Fruit fly (Drosophila melanogaster): Measurements from ENCODE around the gene CG45075.
A peak's percentile ranks its signal among the peaks of the same experiment; 100 is the strongest.

CG45075 gene

DNA sequence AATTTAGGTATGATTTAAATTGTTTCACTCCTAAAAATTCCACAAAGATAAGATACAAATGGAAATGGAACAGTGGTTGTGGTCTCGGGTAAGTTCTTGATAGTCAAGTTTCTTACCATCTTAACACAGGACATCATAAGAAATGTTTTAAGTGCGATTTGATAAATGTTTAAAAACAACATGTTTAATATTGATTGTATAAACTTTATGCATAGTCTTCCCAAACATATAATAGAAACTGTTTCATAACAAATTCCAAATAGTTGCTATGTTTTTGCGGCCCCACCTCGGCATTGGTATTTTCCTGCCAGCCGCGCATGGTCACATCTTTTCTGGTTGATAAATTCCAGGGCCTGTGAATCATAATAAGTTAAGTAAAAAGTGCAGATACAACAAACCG lies 33.6 kb downstream of the CG45075 start, which contains the start of gene Arpc4 (continued):
- TF ChIP-seq Xbp1 (GFP tag; optimal IDR thresholded peaks at IDR 0.05), result peak; percentile 62
- no peak for TF ChIP-seq CG15073 (GFP tag; optimal IDR thresholded peaks at IDR 0.05)
- no peak for TF ChIP-seq z (GFP tag; IDR thresholded peaks at IDR 0.05)
- TF ChIP-seq CG6854 (GFP tag; optimal IDR thresholded peaks at IDR 0.05), result no peak
- no peak for TF ChIP-seq CG7963 (GFP tag; IDR thresholded peaks at IDR 0.05; ENCODE audit: partially characterized antibody)
- peak; percentile 36; the same call in 1 of the 3 replicates for TF ChIP-seq knrl (GFP tag; IDR thresholded peaks at IDR 0.05; ENCODE audit: partially characterized antibody)
- no peak for TF ChIP-seq luna (GFP tag; optimal IDR thresholded peaks at IDR 0.05)
- no peak for TF ChIP-seq MTF-1 (GFP tag; optimal IDR thresholded peaks at IDR 0.05; ENCODE audit: borderline replicate concordance)
- no peak for TF ChIP-seq ato (GFP tag; IDR thresholded peaks at IDR 0.05; ENCODE audit: partially characterized antibody)
- TF ChIP-seq CG10321 (GFP tag; IDR thresholded peaks at IDR 0.05), result no peak
- TF ChIP-seq bab2 (GFP tag; optimal IDR thresholded peaks at IDR 0.05), result peak; percentile 57
- no peak for TF ChIP-seq CG6683 (GFP tag; optimal IDR thresholded peaks at IDR 0.05)
- no peak for TF ChIP-seq tio (GFP tag; optimal IDR thresholded peaks at IDR 0.05)
- TF ChIP-seq CG8388 (GFP tag; optimal IDR thresholded peaks at IDR 0.05), result peak; percentile 33
- TF ChIP-seq Dip3 (GFP tag; optimal IDR thresholded peaks at IDR 0.05), result peak; percentile 11
- TF ChIP-seq Atf6 (GFP tag; IDR thresholded peaks at IDR 0.05), result peak; percentile 49; the same call in 1 of the 2 replicates
- TF ChIP-seq CG10366 (GFP tag; IDR thresholded peaks at IDR 0.05), result peak; percentile 74
- TF ChIP-seq gce (GFP tag; IDR thresholded peaks at IDR 0.05), result peak; percentile 34; the same call in 1 of the 3 replicates
- peak; percentile 7 for TF ChIP-seq gsb-n (tag; optimal IDR thresholded peaks at IDR 0.05)
- peak; percentile 85 for TF ChIP-seq ken (GFP tag; IDR thresholded peaks at IDR 0.05)
- TF ChIP-seq CG3838 (GFP tag; optimal IDR thresholded peaks at IDR 0.05), result no peak
- peak; percentile 48; the same call in 1 of the 2 replicates for TF ChIP-seq cas (GFP tag; IDR thresholded peaks at IDR 0.05)
- TF ChIP-seq CG10147 (GFP tag; optimal IDR thresholded peaks at IDR 0.05), result no peak
- no peak for TF ChIP-seq sc (optimal IDR thresholded peaks at IDR 0.05)
- TF ChIP-seq sc (GFP tag; optimal IDR thresholded peaks at IDR 0.05), result no peak
- peak; percentile 80 for TF ChIP-seq CG17328 (GFP tag; IDR thresholded peaks at IDR 0.05)
- no peak for TF ChIP-seq CG4328 (GFP tag; optimal IDR thresholded peaks at IDR 0.05)
- peak; percentile 85 for TF ChIP-seq slbo (GFP tag; IDR thresholded peaks at IDR 0.05)
- peak; percentile 19 for TF ChIP-seq CG33213 (GFP tag; optimal IDR thresholded peaks at IDR 0.05)
- TF ChIP-seq cad (GFP tag; optimal IDR thresholded peaks at IDR 0.05), result no peak
- TF ChIP-seq btn (GFP tag; optimal IDR thresholded peaks at IDR 0.05), result no peak
- no peak for TF ChIP-seq Hey (tag; optimal IDR thresholded peaks at IDR 0.05)
- TF ChIP-seq exex (tag; optimal IDR thresholded peaks at IDR 0.05), result no peak
- no peak for TF ChIP-seq rib (GFP tag; IDR thresholded peaks at IDR 0.05)
- TF ChIP-seq eve (GFP tag; optimal IDR thresholded peaks at IDR 0.05), result no peak
- TF ChIP-seq CG10274 (GFP tag; optimal IDR thresholded peaks at IDR 0.05), result no peak
- TF ChIP-seq hth (optimal IDR thresholded peaks at IDR 0.05), result no peak
- no peak for TF ChIP-seq Ravus (GFP tag; IDR thresholded peaks at IDR 0.05)
- TF ChIP-seq CG12219 (GFP tag; optimal IDR thresholded peaks at IDR 0.05), result no peak
- peak; percentile 55 for TF ChIP-seq CG8924 (tag; optimal IDR thresholded peaks at IDR 0.05)
- TF ChIP-seq sna (GFP tag; IDR thresholded peaks at IDR 0.05; ENCODE audit: partially characterized antibody), result no peak
- TF ChIP-seq kni (GFP tag; optimal IDR thresholded peaks at IDR 0.05), result no peak
- TF ChIP-seq CoRest (tag; optimal IDR thresholded peaks at IDR 0.05), result peak; percentile 55
- peak; percentile 31 for TF ChIP-seq Oli (tag; optimal IDR thresholded peaks at IDR 0.05)
- peak; percentile 36; the same call in 1 of the 2 replicates for TF ChIP-seq esg (GFP tag; conservative IDR thresholded peaks at IDR 0.05)
- peak; percentile 48 for TF ChIP-seq CG10209 (GFP tag; optimal IDR thresholded peaks at IDR 0.05)
- TF ChIP-seq ewg (GFP tag; optimal IDR thresholded peaks at IDR 0.05), result peak; percentile 43
- no peak for TF ChIP-seq sug (tag; optimal IDR thresholded peaks at IDR 0.05)
- no peak for TF ChIP-seq hb (GFP tag; IDR thresholded peaks at IDR 0.05; ENCODE audit: partially characterized antibody)
- TF ChIP-seq amos (GFP tag; IDR thresholded peaks at IDR 0.05; ENCODE audit: partially characterized antibody), result no peak
- TF ChIP-seq Spps (tag; optimal IDR thresholded peaks at IDR 0.05), result peak; percentile 27

Data from whole organism, embryonic.